Worm (Caenorhabditis elegans) whole organism, late embryonic: ENCODE results near the gene rab-28.

Experiments
- F13H6.1 ChIP-seq: sonication (generic microtip); optimal IDR thresholded peaks from 2 replicates; lab custom pipeline; 2016; ENCODE audit warnings: missing genetic modification characterization, missing compliant biosample characterization
- K02D7.2 ChIP-seq: sonication (generic microtip); optimal IDR thresholded peaks from 2 replicates; lab custom pipeline; 2017; ENCODE audit warnings: mild to moderate bottlenecking, missing genetic modification characterization, missing compliant biosample characterization
- K09A11.1 ChIP-seq: sonication (generic microtip); optimal IDR thresholded peaks from 2 replicates; lab custom pipeline; 2017; ENCODE audit warnings: antibody characterized with exemption, mild to moderate bottlenecking, missing genetic modification characterization, missing compliant biosample characterization; ENCODE audit not compliant: insufficient read depth
- ahr-1 ChIP-seq: sonication (generic microtip); optimal IDR thresholded peaks from 2 replicates; lab custom pipeline; 2016; ENCODE audit warnings: missing genetic modification characterization, missing compliant biosample characterization
- ama-1 ChIP-seq: fragments of 150-350 bp; optimal IDR thresholded peaks from 2 replicates; lab custom pipeline; 2014
- ceh-14 ChIP-seq: sonication (generic microtip); optimal IDR thresholded peaks from 2 replicates; lab custom pipeline; 2016; ENCODE audit warnings: missing genotype, missing genetic modification characterization, missing compliant biosample characterization
- ceh-19 ChIP-seq: fragments of 200-800 bp; sonication (Bioruptor generic); optimal IDR thresholded peaks from 2 replicates; lab custom pipeline; 2018; ENCODE audit warnings: mild to moderate bottlenecking, missing genetic modification characterization, missing compliant biosample characterization
- ceh-2 ChIP-seq: sonication (generic microtip); optimal IDR thresholded peaks from 2 replicates; lab custom pipeline; 2016; ENCODE audit warnings: missing genotype, missing genetic modification characterization, missing compliant biosample characterization
- ceh-24 ChIP-seq: sonication (generic microtip); optimal IDR thresholded peaks from 2 replicates; lab custom pipeline; 2016; ENCODE audit warnings: mild to moderate bottlenecking, missing genetic modification characterization, missing compliant biosample characterization
- ceh-34 ChIP-seq: sonication (generic microtip); optimal IDR thresholded peaks from 2 replicates; lab custom pipeline; 2016; ENCODE audit warnings: mild to moderate bottlenecking, missing genetic modification characterization, missing compliant biosample characterization
- ceh-9 ChIP-seq: sonication (generic microtip); optimal IDR thresholded peaks from 2 replicates; lab custom pipeline; 2016; ENCODE audit warnings: mild to moderate bottlenecking, missing genetic modification characterization, inconsistent platforms, missing compliant biosample characterization
- che-1 ChIP-seq: sonication (generic microtip); optimal IDR thresholded peaks from 2 replicates; lab custom pipeline; 2016; ENCODE audit warnings: mild to moderate bottlenecking, missing genetic modification characterization, missing compliant biosample characterization
- dmd-4 ChIP-seq: sonication (generic microtip); optimal IDR thresholded peaks from 2 replicates; lab custom pipeline; 2016; ENCODE audit warnings: borderline replicate concordance, missing genetic modification characterization, missing compliant biosample characterization
- dve-1 ChIP-seq: sonication (generic microtip); optimal IDR thresholded peaks from 2 replicates; lab custom pipeline; 2017; ENCODE audit warnings: antibody characterized with exemption, mild to moderate bottlenecking, missing genetic modification characterization, missing compliant biosample characterization
- elt-4 ChIP-seq: sonication (generic microtip); optimal IDR thresholded peaks from 2 replicates; lab custom pipeline; 2016; ENCODE audit warnings: missing genetic modification characterization, missing compliant biosample characterization
- fkh-10 ChIP-seq: fragments of 150-350 bp; optimal IDR thresholded peaks from 2 replicates; lab custom pipeline; 2014; ENCODE audit warnings: missing biosample characterization, missing genetic modification reagents, missing genetic modification characterization
- hlh-8 ChIP-seq: sonication (generic microtip); optimal IDR thresholded peaks from 2 replicates; lab custom pipeline; 2016; ENCODE audit warnings: missing genotype, missing genetic modification characterization, missing compliant biosample characterization
- lim-6 ChIP-seq: sonication (generic microtip); optimal IDR thresholded peaks from 2 replicates; lab custom pipeline; 2016; ENCODE audit warnings: missing genetic modification characterization, missing compliant biosample characterization
- lin-11 ChIP-seq: fragments of 200-800 bp; sonication (Bioruptor generic); optimal IDR thresholded peaks from 2 replicates; lab custom pipeline; 2018; ENCODE audit warnings: mild to moderate bottlenecking, missing genetic modification characterization, missing compliant biosample characterization
- mec-3 ChIP-seq: sonication (generic microtip); optimal IDR thresholded peaks from 2 replicates; lab custom pipeline; 2016; ENCODE audit warnings: borderline replicate concordance, missing genetic modification characterization, missing compliant biosample characterization
- nhr-11 ChIP-seq: fragments of 150-350 bp; optimal IDR thresholded peaks from 2 replicates; lab custom pipeline; 2014; ENCODE audit warnings: missing biosample characterization, missing genetic modification characterization
- nhr-232 ChIP-seq: sonication (generic microtip); optimal IDR thresholded peaks from 2 replicates; lab custom pipeline; 2016; ENCODE audit warnings: missing genetic modification characterization, missing compliant biosample characterization
- odd-2 ChIP-seq: sonication (generic microtip); optimal IDR thresholded peaks from 2 replicates; lab custom pipeline; 2017; ENCODE audit warnings: antibody characterized with exemption, mild to moderate bottlenecking, missing genetic modification characterization, missing compliant biosample characterization
- pag-3 ChIP-seq: sonication (generic microtip); optimal IDR thresholded peaks from 2 replicates; lab custom pipeline; 2016; ENCODE audit warnings: missing compliant biosample characterization, missing genetic modification characterization, borderline replicate concordance
- pat-9 ChIP-seq: fragments of 200-800 bp; sonication (Bioruptor generic); optimal IDR thresholded peaks from 2 replicates; lab custom pipeline; 2018; ENCODE audit warnings: mild to moderate bottlenecking, missing genetic modification characterization, moderate library complexity, missing compliant biosample characterization
- pha-4 ChIP-seq: fragments of 150-350 bp; optimal IDR thresholded peaks from 2 replicates; lab custom pipeline; 2018; ENCODE audit warnings: missing biosample characterization, missing genetic modification reagents, missing genetic modification characterization
- ref-2 ChIP-seq: sonication (generic microtip); optimal IDR thresholded peaks from 2 replicates; lab custom pipeline; 2016; ENCODE audit warnings: missing genetic modification characterization, missing compliant biosample characterization
- rnt-1 ChIP-seq: sonication (generic microtip); optimal IDR thresholded peaks from 2 replicates; lab custom pipeline; 2016; ENCODE audit warnings: missing genetic modification characterization, missing compliant biosample characterization
- sdc-2 ChIP-seq: sonication (generic microtip); optimal IDR thresholded peaks from 2 replicates; lab custom pipeline; 2016; ENCODE audit warnings: missing genotype, missing genetic modification characterization, missing compliant biosample characterization
- sox-2 ChIP-seq: fragments of 200-800 bp; sonication (Bioruptor generic); IDR thresholded peaks from 2 replicates; pipeline ENCODE4 v1.3.6; 2022; ENCODE audit warnings: missing genetic modification reagents, missing genetic modification characterization, missing compliant biosample characterization
- sox-4 ChIP-seq: sonication (generic microtip); optimal IDR thresholded peaks from 2 replicates; lab custom pipeline; 2017; ENCODE audit warnings: mild to moderate bottlenecking, missing genetic modification characterization, inconsistent platforms, missing compliant biosample characterization
- tbx-2 ChIP-seq: sonication (generic microtip); optimal IDR thresholded peaks from 2 replicates; lab custom pipeline; 2016; ENCODE audit warnings: missing genetic modification characterization, missing compliant biosample characterization
- ttx-3 ChIP-seq: sonication (generic microtip); optimal IDR thresholded peaks from 2 replicates; lab custom pipeline; 2016; ENCODE audit warnings: missing genetic modification reagents, missing genetic modification characterization, missing compliant biosample characterization
- unc-86 ChIP-seq: sonication (generic microtip); optimal IDR thresholded peaks from 2 replicates; lab custom pipeline; 2016; ENCODE audit warnings: missing genetic modification characterization, missing compliant biosample characterization

rab-28 gene

DNA sequence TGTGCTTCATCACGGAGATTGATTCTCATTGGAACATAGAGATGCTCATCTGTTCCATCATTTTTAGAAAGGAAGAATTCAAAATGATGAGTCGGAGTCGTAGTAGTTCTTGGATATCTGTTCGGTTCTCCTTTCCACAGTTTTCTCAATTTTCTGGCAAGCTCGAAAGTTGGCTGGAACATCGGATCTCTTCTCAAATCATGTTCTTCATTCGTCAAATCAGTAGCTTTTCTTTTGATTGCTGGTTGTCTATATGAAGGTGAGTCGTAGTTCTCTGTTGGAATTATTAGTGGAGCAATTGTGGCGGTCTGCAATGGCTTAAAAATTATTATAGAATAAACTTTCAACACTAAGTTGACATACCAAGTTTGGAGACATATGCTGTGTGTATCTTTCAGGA is 18.5 kb upstream of the rab-28 start:
- TF ChIP-seq F13H6.1 (tag; lab: Kevin White, UChicago) = no peak
- TF ChIP-seq nhr-232 (tag; lab: Kevin White, UChicago) = no peak
- no peak for TF ChIP-seq lin-11
- TF ChIP-seq ceh-2 (tag; lab: Kevin White, UChicago) = no peak
- TF ChIP-seq pha-4 = no peak
- TF ChIP-seq ref-2 (tag; lab: Kevin White, UChicago) = no peak
- TF ChIP-seq sox-4 (tag; lab: Kevin White, UChicago) = no peak
- TF ChIP-seq pat-9 (tag; lab: Kevin White, UChicago) = no peak
- TF ChIP-seq tbx-2 = no peak

DNA sequence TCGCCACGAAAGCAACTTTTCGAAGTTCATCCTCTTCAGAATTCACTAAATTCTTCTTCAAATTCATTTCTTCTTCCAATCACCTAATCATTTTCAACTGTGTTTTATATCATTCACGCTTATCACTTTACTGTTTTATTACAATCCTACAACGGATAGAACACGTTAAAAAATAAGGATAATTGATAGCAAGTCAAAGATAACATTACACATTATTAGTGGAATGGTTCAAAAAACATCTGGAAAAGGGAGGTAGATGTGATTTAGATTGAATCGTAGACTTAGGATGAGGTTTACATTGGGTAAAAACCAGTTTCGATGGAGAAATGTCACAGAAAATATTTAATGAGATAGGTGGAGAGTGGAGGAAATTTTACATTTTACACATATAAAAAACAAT is 17.9 kb upstream of the rab-28 start, which contains the start of gene col-120:
TSS of gene col-120 (minus strand) at position 101 of the 400 bp plus-strand sequence.
- TF ChIP-seq unc-86 (tag; lab: Kevin White, UChicago) (no peak), ceh-14 (tag; lab: Kevin White, UChicago) (no peak), nhr-11 (tag; lab: Kevin White, UChicago) (no peak), ceh-19 (no peak), lim-6 (tag; lab: Kevin White, UChicago) (no peak), K09A11.1 (tag; lab: Kevin White, UChicago) (no peak), pag-3 (tag; lab: Kevin White, UChicago) (no peak), fkh-10 (GFP tag; lab: Kevin White, UChicago) (no peak), hlh-8 (tag; lab: Kevin White, UChicago) (no peak), ttx-3 (no peak), sox-4 (tag; lab: Kevin White, UChicago) (no peak), rnt-1 (no peak), ceh-9 (tag; lab: Kevin White, UChicago) (no peak), ceh-2 (tag; lab: Kevin White, UChicago) (no peak), ahr-1 (tag; lab: Kevin White, UChicago) (no peak), ceh-24 (tag; lab: Kevin White, UChicago) (no peak), odd-2 (no peak), dmd-4 (tag; lab: Kevin White, UChicago) (no peak)

DNA sequence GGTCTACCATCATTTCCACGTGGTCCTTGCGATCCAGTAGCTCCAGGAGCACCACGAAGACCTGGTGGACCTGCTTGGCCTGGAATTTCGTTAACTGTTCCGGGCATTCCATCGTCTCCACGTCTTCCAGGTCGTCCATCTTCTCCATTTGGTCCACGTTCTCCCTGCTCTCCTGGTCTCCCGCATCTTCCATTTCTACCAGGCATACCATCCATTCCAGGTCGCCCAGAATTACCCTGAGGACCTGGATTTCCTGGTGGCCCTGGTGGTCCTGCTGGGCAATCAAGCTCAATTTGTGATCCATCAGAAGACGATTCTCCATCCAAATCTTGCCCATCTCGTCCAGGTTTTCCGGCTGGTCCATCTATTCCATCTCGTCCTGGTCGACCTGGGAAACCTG is 17.0 kb upstream of the rab-28 start:
- TF ChIP-seq elt-4 (tag; lab: Kevin White, UChicago) = peak; percentile 86
- TF ChIP-seq dmd-4 (tag; lab: Kevin White, UChicago) = no peak
- no peak for TF ChIP-seq unc-86 (tag; lab: Kevin White, UChicago)
- no peak for TF ChIP-seq fkh-10 (GFP tag; lab: Kevin White, UChicago)
- no peak for TF ChIP-seq ahr-1 (tag; lab: Kevin White, UChicago)
- TF ChIP-seq mec-3 = peak; percentile 27
- TF ChIP-seq pha-4 = no peak

DNA sequence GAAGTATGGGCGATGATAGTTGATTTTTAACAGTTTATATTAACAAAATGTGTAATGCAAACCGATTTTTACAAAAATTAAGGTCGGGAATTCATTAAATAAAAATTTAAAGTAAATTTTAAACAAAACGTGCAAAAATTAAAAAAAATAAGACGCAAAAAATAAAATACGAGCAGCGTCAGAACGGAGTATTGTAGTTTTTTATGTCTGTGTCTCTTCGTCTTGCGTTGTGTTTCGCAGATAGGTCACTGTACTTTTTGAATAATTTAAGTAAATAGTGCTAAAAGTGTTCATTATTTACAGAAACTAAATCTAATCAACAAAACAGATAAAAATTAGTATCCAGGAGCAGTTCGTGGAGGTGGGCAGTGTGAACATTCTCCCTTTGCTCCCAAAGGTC is 16.5 kb upstream of the rab-28 start:
- TF ChIP-seq rnt-1 = no peak
- TF ChIP-seq ceh-34 (tag; lab: Kevin White, UChicago) = no peak
- TF ChIP-seq ceh-24 (tag; lab: Kevin White, UChicago) = no peak
- TF ChIP-seq, all 69 proteins: peak for 0

DNA sequence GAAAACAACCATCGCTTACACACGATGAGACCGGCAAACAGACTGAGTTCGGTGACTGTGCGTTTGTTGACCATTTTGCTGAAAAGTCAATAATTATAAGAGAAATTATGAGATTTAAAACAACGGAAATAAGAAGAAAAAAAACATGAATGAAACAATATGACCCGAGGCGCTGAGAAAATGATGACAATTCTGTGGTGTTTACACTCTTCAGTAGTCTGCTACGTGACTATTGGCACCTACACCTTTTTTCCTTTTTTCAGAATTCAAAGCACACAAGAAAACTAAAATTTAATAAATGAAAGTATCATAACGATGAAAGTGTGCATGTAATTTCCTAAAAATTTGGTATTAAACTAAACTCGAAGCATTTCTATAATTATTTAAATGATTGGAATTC is 15.9 kb upstream of the rab-28 start, which contains the start of gene Y11D7A.10:
TSS of gene Y11D7A.10 (minus strand) at position 82 of the 400 bp plus-strand sequence.
- TF ChIP-seq che-1 (tag; lab: Kevin White, UChicago) = no peak
- TF ChIP-seq ceh-14 (tag; lab: Kevin White, UChicago) = no peak

DNA sequence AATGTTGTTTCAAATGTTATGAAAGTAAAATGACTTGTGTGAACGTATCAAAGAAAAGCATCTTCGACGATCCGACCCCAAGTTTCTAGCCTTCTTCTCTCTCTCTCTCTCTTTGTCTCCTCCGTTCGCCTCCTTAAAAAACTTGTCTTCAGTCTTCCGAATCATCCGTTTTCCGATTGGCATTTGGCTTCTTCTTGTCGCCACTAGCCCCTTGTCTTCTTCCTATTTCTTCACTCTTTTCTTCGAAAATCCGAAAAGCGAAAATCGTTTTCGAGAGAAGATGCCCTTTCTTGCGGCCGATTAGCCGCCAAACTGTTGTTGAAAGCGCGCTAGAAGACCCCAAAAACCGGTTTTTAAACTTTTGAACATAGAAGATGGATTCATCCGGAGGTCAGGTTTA is 14.7 kb upstream of the rab-28 start:
- no peak for TF ChIP-seq sox-2 (GFP tag; lab: Robert Waterston, UW)
- no peak for TF ChIP-seq sdc-2 (tag; lab: Kevin White, UChicago)
- TF ChIP-seq dve-1 (tag; lab: Kevin White, UChicago) = no peak
- peak; percentile 25 for TF ChIP-seq ama-1
- TF ChIP-seq pha-4 = no peak
- no peak for TF ChIP-seq K02D7.2 (tag; lab: Kevin White, UChicago)
